Fruit fly (Drosophila melanogaster) whole organism, pupa: Measurements from ENCODE around the gene TwdlT.

Experiments used
- CG10348 ChIP-seq: fragments of 200-800 bp; sonication (Bioruptor generic); IDR thresholded peaks from 2 replicates; pipeline ENCODE4 v1.3.6; 2022; ENCODE audit warnings: missing biosample characterization, missing genetic modification characterization
- CG12605 ChIP-seq: fragments of 200-800 bp; sonication (Bioruptor generic); IDR thresholded peaks from 2 replicates; pipeline ENCODE4 v1.3.6; 2022; ENCODE audit warnings: missing biosample characterization, missing genetic modification characterization
- CG13204 ChIP-seq: fragments of 200-800 bp; sonication (Bioruptor generic); optimal IDR thresholded peaks from 2 replicates; lab custom pipeline; 2018; ENCODE audit warnings: missing biosample characterization, mild to moderate bottlenecking, missing genetic modification characterization, moderate library complexity
- CG14655 ChIP-seq: fragments of 200-800 bp; sonication (Bioruptor generic); optimal IDR thresholded peaks from 3 replicates; lab custom pipeline; 2017; ENCODE audit warnings: mild to moderate bottlenecking, missing biosample characterization, missing genetic modification reagents, missing genetic modification characterization
- CG15710 ChIP-seq: fragments of 200-800 bp; sonication (Bioruptor generic); optimal IDR thresholded peaks from 2 replicates; lab custom pipeline; 2018; ENCODE audit warnings: missing biosample characterization, mild to moderate bottlenecking, missing genetic modification characterization, moderate library complexity
- CG17806 ChIP-seq: fragments of 200-800 bp; sonication (Bioruptor generic); optimal IDR thresholded peaks from 2 replicates; lab custom pipeline; 2018; ENCODE audit warnings: missing biosample characterization, mild to moderate bottlenecking, missing genetic modification characterization, moderate library complexity
- CG32121 ChIP-seq: fragments of 200-800 bp; sonication (Bioruptor generic); IDR thresholded peaks from 2 replicates; pipeline ENCODE4 v1.3.6; 2022; ENCODE audit warnings: missing biosample characterization, missing genetic modification characterization
- CG34367 ChIP-seq: fragments of 200-800 bp; sonication (Bioruptor generic); optimal IDR thresholded peaks from 2 replicates; lab custom pipeline; 2018; ENCODE audit warnings: missing biosample characterization, mild to moderate bottlenecking, missing genetic modification characterization
- CG4496 ChIP-seq: fragments of 200-800 bp; sonication (Bioruptor generic); IDR thresholded peaks from 3 replicates; pipeline ENCODE4 v1.3.6; 2022; ENCODE audit warnings: missing biosample characterization, missing genetic modification characterization
- CG8159 ChIP-seq: fragments of 200-800 bp; sonication (Bioruptor generic); optimal IDR thresholded peaks from 3 replicates; lab custom pipeline; 2018; ENCODE audit warnings: missing biosample characterization, mild to moderate bottlenecking, missing genetic modification characterization, moderate library complexity
- CG8301 ChIP-seq: fragments of 200-800 bp; sonication (Bioruptor generic); optimal IDR thresholded peaks from 2 replicates; lab custom pipeline; 2018; ENCODE audit warnings: missing biosample characterization, mild to moderate bottlenecking, missing genetic modification characterization
- CG9948 ChIP-seq: fragments of 200-800 bp; sonication (Bioruptor generic); optimal IDR thresholded peaks from 2 replicates; lab custom pipeline; 2018; ENCODE audit warnings: missing biosample characterization, mild to moderate bottlenecking, missing genetic modification characterization, moderate library complexity
- D1 ChIP-seq: fragments of 200-800 bp; sonication (Bioruptor generic); optimal IDR thresholded peaks from 2 replicates; lab custom pipeline; 2018; ENCODE audit warnings: missing biosample characterization, mild to moderate bottlenecking, missing genetic modification characterization, moderate library complexity
- EcR ChIP-seq: fragments of 200-800 bp; sonication (Bioruptor generic); optimal IDR thresholded peaks from 3 replicates; lab custom pipeline; 2019; ENCODE audit warnings: missing biosample characterization, missing genetic modification characterization, mild to moderate bottlenecking, moderate library complexity, missing genetic modification reagents
- Ets98B ChIP-seq: fragments of 200-800 bp; sonication (Bioruptor generic); IDR thresholded peaks from 2 replicates; pipeline ENCODE4 v1.3.6; 2022; ENCODE audit warnings: missing biosample characterization, missing genetic modification characterization
- Pif1A ChIP-seq: fragments of 200-800 bp; sonication (Bioruptor generic); optimal IDR thresholded peaks from 3 replicates; lab custom pipeline; 2016; ENCODE audit warnings: missing biosample characterization, missing genetic modification characterization
- Pif1B ChIP-seq: fragments of 200-800 bp; sonication (Bioruptor generic); optimal IDR thresholded peaks from 3 replicates; lab custom pipeline; 2016; ENCODE audit warnings: missing biosample characterization, missing genetic modification characterization
- Snoo ChIP-seq: fragments of 200-800 bp; sonication (Bioruptor generic); optimal IDR thresholded peaks from 3 replicates; lab custom pipeline; 2017; ENCODE audit warnings: missing biosample characterization, mild to moderate bottlenecking, missing genetic modification characterization, inconsistent platforms
- fd96Ca ChIP-seq: fragments of 200-800 bp; sonication (Bioruptor generic); IDR thresholded peaks from 3 replicates; pipeline ENCODE4 v1.3.6; 2022; ENCODE audit warnings: missing biosample characterization, missing genetic modification characterization
- gl ChIP-seq: fragments of 200-800 bp; sonication (Bioruptor generic); optimal IDR thresholded peaks from 2 replicates; lab custom pipeline; 2018; ENCODE audit warnings: missing biosample characterization, mild to moderate bottlenecking, missing genetic modification characterization
- rn ChIP-seq: fragments of 200-800 bp; sonication (Bioruptor generic); IDR thresholded peaks from 2 replicates; pipeline ENCODE4 v1.3.6; 2022; ENCODE audit warnings: missing biosample characterization, missing genetic modification characterization

TwdlT gene

dm6 chr3R:27048561-27049270 lies at the start of gene TwdlT:
TwdlT (plus strand) TSS chr3R:27049220.
- TF ChIP-seq CG12605 = no peak
- TF ChIP-seq CG9948 (tag; lab: Kevin White, UChicago) = no peak
- TF ChIP-seq rn (GFP tag; lab: Robert Waterston, UW) = no peak
- peak; percentile 0 for TF ChIP-seq Snoo

- TF ChIP-seq CG4496 (no peak), D1 (no peak), Pif1A (GFP tag; lab: Kevin White, UChicago) (no peak), gl (tag; lab: Kevin White, UChicago) (no peak), CG10348 (GFP tag; lab: Robert Waterston, UW) (no peak), Pif1B (GFP tag; lab: Kevin White, UChicago) (no peak), CG9948 (tag; lab: Kevin White, UChicago) (no peak), fd96Ca (GFP tag; lab: Robert Waterston, UW) (no peak), CG12605 (no peak), EcR (GFP tag; lab: Kevin White, UChicago) (no peak), CG34367 (tag; lab: Kevin White, UChicago) (no peak)
These were observed 49.6 kb upstream of the TwdlT start, which contains the start of gene CG31077 for dm6 chr3R:26999452-26999851. CG31077 (plus strand) TSS chr3R:26999752.

dm6 chr3R:27002787-27003186 lies 46.2 kb upstream of the TwdlT start:
- no peak for TF ChIP-seq CG10348 (GFP tag; lab: Robert Waterston, UW)
- TF ChIP-seq CG34367 (tag; lab: Kevin White, UChicago) = no peak
- TF ChIP-seq rn (GFP tag; lab: Robert Waterston, UW) = no peak
- no peak for TF ChIP-seq CG32121 (GFP tag; lab: Robert Waterston, UW)
- TF ChIP-seq Pif1A (GFP tag; lab: Kevin White, UChicago) = no peak

dm6 chr3R:27005338-27005737 lies 43.7 kb upstream of the TwdlT start, which contains the start of gene CG6296:
CG6296 (minus strand) TSS chr3R:27005469.
- TF ChIP-seq CG10348 (GFP tag; lab: Robert Waterston, UW) (no peak), CG8159 (tag; lab: Kevin White, UChicago) (no peak), CG13204 (no peak), EcR (GFP tag; lab: Kevin White, UChicago) (no peak)

- TF ChIP-seq D1 (no peak), rn (GFP tag; lab: Robert Waterston, UW) (no peak), gl (tag; lab: Kevin White, UChicago) (no peak)
These were observed 42.0 kb upstream of the TwdlT start, which contains the start of gene CG6295 for dm6 chr3R:27007022-27007421. CG6295 (minus strand) TSS chr3R:27007055.

dm6 chr3R:27018187-27018586 lies 30.8 kb upstream of the TwdlT start, which contains the start of gene CG17192:
CG17192 (minus strand) TSS chr3R:27018287.
- no peak for TF ChIP-seq CG9948 (tag; lab: Kevin White, UChicago)

- TF ChIP-seq EcR (GFP tag; lab: Kevin White, UChicago) (no peak), Pif1A (GFP tag; lab: Kevin White, UChicago) (no peak), CG10348 (GFP tag; lab: Robert Waterston, UW) (no peak), Snoo (no peak), rn (GFP tag; lab: Robert Waterston, UW) (no peak)
These were observed 29.3 kb upstream of the TwdlT start, which contains the start of gene CG17191 for dm6 chr3R:27019701-27020172. CG17191 (minus strand) TSS chr3R:27019751.

- TF ChIP-seq Snoo = no peak
- TF ChIP-seq CG12605 = no peak
- no peak for TF ChIP-seq CG13204
- no peak for TF ChIP-seq CG17806 (tag; lab: Kevin White, UChicago)
- TF ChIP-seq CG9948 (tag; lab: Kevin White, UChicago) = no peak
- no peak for TF ChIP-seq gl (tag; lab: Kevin White, UChicago)
- TF ChIP-seq Ets98B (GFP tag; lab: Robert Waterston, UW) = no peak
- TF ChIP-seq CG14655 (GFP tag; lab: Kevin White, UChicago) = no peak
- no peak for TF ChIP-seq rn (GFP tag; lab: Robert Waterston, UW)
- TF ChIP-seq CG8301 (tag; lab: Kevin White, UChicago) = no peak
- no peak for TF ChIP-seq CG8159 (tag; lab: Kevin White, UChicago)
- TF ChIP-seq CG34367 (tag; lab: Kevin White, UChicago) = no peak
- TF ChIP-seq CG15710 (tag; lab: Kevin White, UChicago) = no peak
- TF ChIP-seq CG32121 (GFP tag; lab: Robert Waterston, UW) = no peak
These were observed 27.7 kb upstream of the TwdlT start, which contains the start of gene CG6283 for dm6 chr3R:27021278-27021677. CG6283 (minus strand) TSS chr3R:27021378.
